Worm (Caenorhabditis elegans) whole organism, L4/young adult: ENCODE data around the gene ugtp-1.

ENCODE experiments used
- W03F9.2 ChIP-seq: fragments of 150-350 bp; optimal IDR thresholded peaks from 2 replicates; lab custom pipeline; 2014; ENCODE audit warnings: missing biosample characterization, missing genetic modification characterization
- dao-5 ChIP-seq: sonication (generic microtip); optimal IDR thresholded peaks from 2 replicates; lab custom pipeline; 2016; ENCODE audit warnings: missing genotype, missing genetic modification characterization, moderate library complexity, missing compliant biosample characterization
- him-1 ChIP-seq: sonication (generic microtip); optimal IDR thresholded peaks from 2 replicates; lab custom pipeline; 2016; ENCODE audit warnings: missing genotype, missing genetic modification reagents, missing genetic modification characterization, missing compliant biosample characterization

ugtp-1 gene

ce11 chrIII:8773375-8773774 lies 22.9 kb upstream of the ugtp-1 start:
- TF ChIP-seq him-1 (no peak), W03F9.2 (tag; lab: Kevin White, UChicago) (no peak), dao-5 (tag; lab: Kevin White, UChicago) (no peak)

- TF ChIP-seq W03F9.2 (tag; lab: Kevin White, UChicago) (no peak), dao-5 (tag; lab: Kevin White, UChicago) (no peak), him-1 (no peak)
These were observed 22.0 kb upstream of the ugtp-1 start for ce11 chrIII:8772428-8773027.

- TF ChIP-seq him-1 (no peak), dao-5 (tag; lab: Kevin White, UChicago) (no peak), W03F9.2 (tag; lab: Kevin White, UChicago) (no peak)
These were observed 21.3 kb upstream of the ugtp-1 start, which contains the start of gene K02D10.3 for ce11 chrIII:8771851-8772250. K02D10.3 (minus strand) TSS chrIII:8771951.

ce11 chrIII:8771162-8771561 lies 20.7 kb upstream of the ugtp-1 start, which contains the start of gene K02D10.2:
K02D10.2 (minus strand) TSS chrIII:8771262.
- TF ChIP-seq dao-5 (tag; lab: Kevin White, UChicago) (no peak), him-1 (no peak), W03F9.2 (tag; lab: Kevin White, UChicago) (no peak)

ce11 chrIII:8770243-8770642 lies 19.7 kb upstream of the ugtp-1 start:
- TF ChIP-seq dao-5 (tag; lab: Kevin White, UChicago), result no peak
- no peak for TF ChIP-seq him-1
- no peak for TF ChIP-seq W03F9.2 (tag; lab: Kevin White, UChicago)

- no peak for TF ChIP-seq dao-5 (tag; lab: Kevin White, UChicago)
- TF ChIP-seq W03F9.2 (tag; lab: Kevin White, UChicago), result no peak
- no peak for TF ChIP-seq him-1
These were observed 18.7 kb upstream of the ugtp-1 start, which contains the start of gene K02D10.1 for ce11 chrIII:8769253-8769652. K02D10.1 (plus strand) TSS chrIII:8769536.

ce11 chrIII:8767889-8768361 lies 17.4 kb upstream of the ugtp-1 start, which contains the start of gene mtss-1:
mtss-1 (plus strand) TSS chrIII:8768311.
- TF ChIP-seq W03F9.2 (tag; lab: Kevin White, UChicago) (peak; percentile 78), dao-5 (tag; lab: Kevin White, UChicago) (peak; percentile 23), him-1 (peak; percentile 53)

ce11 chrIII:8767292-8767829 lies 16.9 kb upstream of the ugtp-1 start, which contains the start of gene mig-22:
mig-22 (minus strand) TSS chrIII:8767342.
- TF ChIP-seq W03F9.2 (tag; lab: Kevin White, UChicago) (no peak), him-1 (no peak), dao-5 (tag; lab: Kevin White, UChicago) (no peak)

- TF ChIP-seq him-1 (no peak), W03F9.2 (tag; lab: Kevin White, UChicago) (no peak), dao-5 (tag; lab: Kevin White, UChicago) (no peak)
These were observed 16.0 kb upstream of the ugtp-1 start for ce11 chrIII:8766467-8766866.

ce11 chrIII:8765030-8765429 lies 14.5 kb upstream of the ugtp-1 start:
- TF ChIP-seq W03F9.2 (tag; lab: Kevin White, UChicago) (no peak), dao-5 (tag; lab: Kevin White, UChicago) (no peak), him-1 (no peak)

ce11 chrIII:8763111-8763510 lies 12.6 kb upstream of the ugtp-1 start:
- TF ChIP-seq W03F9.2 (tag; lab: Kevin White, UChicago) (no peak), him-1 (no peak), dao-5 (tag; lab: Kevin White, UChicago) (no peak)

- TF ChIP-seq W03F9.2 (tag; lab: Kevin White, UChicago), result no peak
These were observed 11.5 kb upstream of the ugtp-1 start for ce11 chrIII:8762016-8762415.

- TF ChIP-seq him-1 (no peak), W03F9.2 (tag; lab: Kevin White, UChicago) (no peak), dao-5 (tag; lab: Kevin White, UChicago) (no peak)
These were observed 10.6 kb upstream of the ugtp-1 start, which contains the start of gene aak-1 for ce11 chrIII:8761040-8761654. aak-1 (minus strand) TSS chrIII:8761090.

ce11 chrIII:8754682-8755081 lies 4.2 kb upstream of the ugtp-1 start, which contains the start of gene tomm-70:
tomm-70 (minus strand) TSS chrIII:8754750.
- TF ChIP-seq him-1 (no peak), W03F9.2 (tag; lab: Kevin White, UChicago) (no peak), dao-5 (tag; lab: Kevin White, UChicago) (no peak)
